Worm (Caenorhabditis elegans) whole organism, L2 larva: ENCODE data around the gene C04E6.7.

Experiments used
- C34F6.9 ChIP-seq: fragments of 150-350 bp; optimal IDR thresholded peaks from 2 replicates; lab custom pipeline; 2014; ENCODE audit warnings: missing biosample characterization, missing genetic modification characterization
- F13H6.1 ChIP-seq: sonication (generic microtip); optimal IDR thresholded peaks from 2 replicates; lab custom pipeline; 2016; ENCODE audit warnings: missing genetic modification characterization, missing compliant biosample characterization
- R02D3.7 ChIP-seq: fragments of 150-350 bp; optimal IDR thresholded peaks from 2 replicates; lab custom pipeline; 2014; ENCODE audit warnings: missing biosample characterization, missing genetic modification characterization
- Y55F3AM.14 ChIP-seq: fragments of 200-800 bp; sonication (Bioruptor generic); optimal IDR thresholded peaks from 2 replicates; lab custom pipeline; 2018; ENCODE audit warnings: mild to moderate bottlenecking, missing genetic modification characterization, missing compliant biosample characterization
- ZK546.5 ChIP-seq: sonication (generic microtip); optimal IDR thresholded peaks from 2 replicates; lab custom pipeline; 2017; ENCODE audit warnings: missing biosample characterization, missing genetic modification characterization
- aly-2 ChIP-seq: fragments of 150-350 bp; optimal IDR thresholded peaks from 2 replicates; lab custom pipeline; 2014; ENCODE audit warnings: missing biosample characterization, missing genetic modification characterization
- ama-1 ChIP-seq: fragments of 150-350 bp; optimal IDR thresholded peaks from 2 replicates; lab custom pipeline; 2018; ENCODE audit warnings: inconsistent platforms
- blmp-1 ChIP-seq: sonication (generic microtip); optimal IDR thresholded peaks from 2 replicates; lab custom pipeline; 2017; ENCODE audit warnings: missing genetic modification characterization, mild to moderate bottlenecking, missing compliant biosample characterization, antibody characterized with exemption, moderate library complexity; ENCODE audit not compliant: insufficient read depth
- ceh-16 ChIP-seq: fragments of 150-350 bp; optimal IDR thresholded peaks from 2 replicates; lab custom pipeline; 2014; ENCODE audit warnings: missing biosample characterization, missing genetic modification characterization
- ceh-82 ChIP-seq: fragments of 150-350 bp; optimal IDR thresholded peaks from 2 replicates; lab custom pipeline; 2014; ENCODE audit warnings: missing biosample characterization, missing genetic modification characterization
- crh-2 ChIP-seq: sonication (generic microtip); optimal IDR thresholded peaks from 2 replicates; lab custom pipeline; 2017; ENCODE audit warnings: missing biosample characterization, missing genetic modification characterization
- egl-27 ChIP-seq: sonication (generic microtip); optimal IDR thresholded peaks from 3 replicates; lab custom pipeline; 2017; ENCODE audit warnings: missing biosample characterization, missing genetic modification reagents, missing genetic modification characterization
- elt-3 ChIP-seq: sonication (generic microtip); optimal IDR thresholded peaks from 2 replicates; lab custom pipeline; 2017; ENCODE audit warnings: missing biosample characterization, missing genetic modification characterization
- fos-1 ChIP-seq: fragments of 150-350 bp; optimal IDR thresholded peaks from 2 replicates; lab custom pipeline; 2014; ENCODE audit warnings: missing biosample characterization, missing genetic modification characterization
- gmeb-1 ChIP-seq: fragments of 150-350 bp; optimal IDR thresholded peaks from 2 replicates; lab custom pipeline; 2014; ENCODE audit warnings: missing biosample characterization, missing genetic modification characterization
- lin-11 ChIP-seq: fragments of 150-350 bp; sonication (generic microtip); optimal IDR thresholded peaks from 2 replicates; lab custom pipeline; 2014; ENCODE audit warnings: missing biosample characterization, missing genetic modification characterization, inconsistent platforms, mixed read lengths
- lin-13 ChIP-seq: fragments of 150-350 bp; optimal IDR thresholded peaks from 2 replicates; lab custom pipeline; 2014; ENCODE audit warnings: missing biosample characterization, missing genetic modification reagents, missing genetic modification characterization
- lin-39 ChIP-seq: fragments of 150-350 bp; optimal IDR thresholded peaks from 2 replicates; lab custom pipeline; 2014; ENCODE audit warnings: missing biosample characterization, missing genetic modification reagents, missing genetic modification characterization
- lsy-2 ChIP-seq, 2 experiments: fragments of 150-350 bp in 1 of 2; sonication (generic microtip) in 1 of 2; optimal IDR thresholded peaks; 2 replicates each; lab custom pipeline; 2014 to 2017; ENCODE audit warnings: missing biosample characterization in 2 of 2, missing genetic modification characterization in 2 of 2
- mab-5 ChIP-seq: fragments of 150-350 bp; optimal IDR thresholded peaks from 2 replicates; lab custom pipeline; 2014; ENCODE audit warnings: missing biosample characterization, missing genetic modification characterization
- mbf-1 ChIP-seq: sonication (generic microtip); optimal IDR thresholded peaks from 2 replicates; lab custom pipeline; 2017; ENCODE audit warnings: missing biosample characterization, missing genetic modification characterization
- mdl-1 ChIP-seq, 2 experiments: fragments of 150-350 bp in 1 of 2; sonication (generic microtip) in 1 of 2; optimal IDR thresholded peaks; 2 replicates each; lab custom pipeline; 2017; ENCODE audit warnings: missing biosample characterization in 2 of 2, missing genetic modification characterization in 2 of 2
- nhr-10 ChIP-seq: sonication (generic microtip); optimal IDR thresholded peaks from 2 replicates; lab custom pipeline; 2017; ENCODE audit warnings: missing biosample characterization, missing genetic modification characterization
- nhr-11 ChIP-seq: fragments of 150-350 bp; optimal IDR thresholded peaks from 2 replicates; lab custom pipeline; 2014; ENCODE audit warnings: missing biosample characterization, missing genetic modification characterization
- nhr-12 ChIP-seq: fragments of 150-350 bp; optimal IDR thresholded peaks from 2 replicates; lab custom pipeline; 2014; ENCODE audit warnings: missing biosample characterization, missing genetic modification characterization
- nhr-129 ChIP-seq: fragments of 150-350 bp; optimal IDR thresholded peaks from 2 replicates; lab custom pipeline; 2014; ENCODE audit warnings: missing biosample characterization, missing genetic modification characterization
- nhr-21 ChIP-seq: fragments of 150-350 bp; optimal IDR thresholded peaks from 2 replicates; lab custom pipeline; 2014; ENCODE audit warnings: missing biosample characterization, missing genetic modification characterization
- nhr-23 ChIP-seq: fragments of 150-350 bp; optimal IDR thresholded peaks from 2 replicates; lab custom pipeline; 2014; ENCODE audit warnings: missing biosample characterization, missing genetic modification reagents, missing genetic modification characterization
- nhr-237 ChIP-seq: fragments of 150-350 bp; optimal IDR thresholded peaks from 2 replicates; lab custom pipeline; 2014; ENCODE audit warnings: missing biosample characterization, missing genetic modification characterization
- nhr-25 ChIP-seq: fragments of 150-350 bp; sonication (generic microtip); optimal IDR thresholded peaks from 3 replicates; lab custom pipeline; 2014; ENCODE audit warnings: missing biosample characterization, missing genetic modification characterization
- nhr-6 ChIP-seq: fragments of 150-350 bp; optimal IDR thresholded peaks from 2 replicates; lab custom pipeline; 2014; ENCODE audit warnings: missing biosample characterization, missing genetic modification characterization
- nhr-77 ChIP-seq: fragments of 150-350 bp; optimal IDR thresholded peaks from 2 replicates; lab custom pipeline; 2014; ENCODE audit warnings: missing biosample characterization, missing genetic modification characterization
- peb-1 ChIP-seq: fragments of 150-350 bp; optimal IDR thresholded peaks from 2 replicates; lab custom pipeline; 2014; ENCODE audit warnings: missing biosample characterization, missing genetic modification characterization
- sem-4 ChIP-seq: fragments of 150-350 bp; optimal IDR thresholded peaks from 2 replicates; lab custom pipeline; 2014; ENCODE audit warnings: missing biosample characterization, missing genetic modification reagents, missing genetic modification characterization
- skn-1 ChIP-seq: sonication (generic microtip); optimal IDR thresholded peaks from 2 replicates; lab custom pipeline; 2017; ENCODE audit warnings: missing biosample characterization, missing genetic modification characterization
- sma-3 ChIP-seq: sonication (generic microtip); optimal IDR thresholded peaks from 2 replicates; lab custom pipeline; 2016; ENCODE audit warnings: missing genetic modification reagents, missing genetic modification characterization, missing compliant biosample characterization
- sma-9 ChIP-seq, 2 experiments: fragments of 150-350 bp in 1 of 2; sonication (generic microtip) in 1 of 2; optimal IDR thresholded peaks; 2 replicates each; lab custom pipeline; 2014 to 2016; ENCODE audit warnings: missing genetic modification characterization in 2 of 2, mild to moderate bottlenecking in 1 of 2, missing biosample characterization in 1 of 2, missing compliant biosample characterization in 1 of 2, missing genetic modification reagents in 1 of 2, moderate library complexity in 1 of 2
- snpc-4 ChIP-seq: fragments of 150-350 bp; optimal IDR thresholded peaks from 2 replicates; lab custom pipeline; 2014; ENCODE audit warnings: missing biosample characterization, missing genetic modification characterization
- unc-39 ChIP-seq: fragments of 150-350 bp; optimal IDR thresholded peaks from 2 replicates; lab custom pipeline; 2014; ENCODE audit warnings: missing biosample characterization, missing genetic modification characterization
- unc-55 ChIP-seq: fragments of 150-350 bp; sonication (generic microtip); optimal IDR thresholded peaks from 3 replicates; lab custom pipeline; 2014; ENCODE audit warnings: missing biosample characterization, missing genetic modification reagents, missing genetic modification characterization
- unc-62 ChIP-seq: fragments of 150-350 bp; optimal IDR thresholded peaks from 2 replicates; lab custom pipeline; 2014; ENCODE audit warnings: missing biosample characterization, missing genetic modification reagents, missing genetic modification characterization
- zag-1 ChIP-seq: fragments of 150-350 bp; optimal IDR thresholded peaks from 2 replicates; lab custom pipeline; 2014; ENCODE audit warnings: missing biosample characterization, missing genetic modification characterization
- ztf-1 ChIP-seq: fragments of 200-800 bp; sonication (Bioruptor generic); conservative IDR thresholded peaks from 2 replicates; pipeline ENCODE4 v1.3.6; 2022; ENCODE audit warnings: missing genetic modification characterization, missing compliant biosample characterization
- ztf-11 ChIP-seq: sonication (generic microtip); optimal IDR thresholded peaks from 2 replicates; lab custom pipeline; 2017; ENCODE audit warnings: missing biosample characterization, missing genetic modification characterization
- ztf-4 ChIP-seq: fragments of 150-350 bp; optimal IDR thresholded peaks from 2 replicates; lab custom pipeline; 2014; ENCODE audit warnings: missing biosample characterization, missing genetic modification characterization

Gene C04E6.7

ce11 chrV:5907090-5907489, 14.0 kb downstream of the C04E6.7 start, which contains the start of gene C04E6.4:
Gene C04E6.4 (plus strand): TSS chrV:5907390.
- TF ChIP-seq fos-1 (tag; lab: Kevin White, UChicago), result no peak
- TF ChIP-seq sem-4 (tag; lab: Kevin White, UChicago), result no peak
- TF ChIP-seq lsy-2 (tag; optimal IDR thresholded peaks at IDR 0.05; lab: Kevin White, UChicago), result no peak
- no peak for TF ChIP-seq ZK546.5 (tag; lab: Kevin White, UChicago)
- TF ChIP-seq snpc-4, result no peak
- no peak for TF ChIP-seq lin-13 (GFP tag; lab: Kevin White, UChicago)
- TF ChIP-seq skn-1, result no peak
- no peak for TF ChIP-seq mbf-1 (tag; lab: Kevin White, UChicago)
- no peak for TF ChIP-seq aly-2 (tag; lab: Kevin White, UChicago)
- TF ChIP-seq ceh-82 (tag; lab: Kevin White, UChicago), result no peak
- no peak for TF ChIP-seq R02D3.7 (tag; lab: Kevin White, UChicago)
- no peak for TF ChIP-seq sma-3 (GFP tag; lab: Kevin White, UChicago)
- no peak for TF ChIP-seq ztf-1 (GFP tag; lab: Robert Waterston, UW)
- no peak for TF ChIP-seq ztf-4 (tag; lab: Kevin White, UChicago)
- no peak for TF ChIP-seq ceh-16
- TF ChIP-seq lin-39 (tag; lab: Kevin White, UChicago), result no peak
- TF ChIP-seq mdl-1 (tag; optimal IDR thresholded peaks at IDR 0.05; lab: Kevin White, UChicago), result no peak

DNA sequence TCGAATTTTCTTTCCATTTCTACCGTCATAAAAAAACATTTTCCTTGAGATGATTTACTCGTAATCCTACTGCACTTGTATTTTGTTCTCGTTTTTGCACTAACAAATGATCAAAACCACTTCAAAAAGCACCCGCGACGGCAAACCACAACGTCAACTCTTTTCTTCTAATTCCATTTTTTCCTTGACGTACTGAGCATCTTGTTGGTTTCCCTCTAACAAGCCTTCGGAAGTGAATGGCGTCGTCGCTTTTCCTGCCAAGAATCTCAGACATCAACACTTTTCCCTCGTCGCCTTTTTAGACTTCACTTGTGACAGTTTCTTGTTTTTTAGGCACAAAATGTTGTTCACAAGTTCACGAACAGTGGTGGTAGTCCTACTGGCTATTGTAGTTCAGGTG, 19.3 kb downstream of the C04E6.7 start, which contains the start of gene C04E6.13:
Gene C04E6.13, plus strand, starts transcription at position 301 of the 400 bp plus-strand sequence.
- no peak for TF ChIP-seq lsy-2 (tag; optimal IDR thresholded peaks at IDR 0.05; lab: Kevin White, UChicago)
- TF ChIP-seq crh-2, result no peak
- no peak for TF ChIP-seq egl-27 (tag; lab: Kevin White, UChicago)
- TF ChIP-seq F13H6.1, result no peak

ce11 chrV:5916862-5917261, 23.7 kb downstream of the C04E6.7 start:
- TF ChIP-seq zag-1 (tag; lab: Kevin White, UChicago), result no peak
- TF ChIP-seq lin-39 (tag; lab: Kevin White, UChicago), result no peak

DNA sequence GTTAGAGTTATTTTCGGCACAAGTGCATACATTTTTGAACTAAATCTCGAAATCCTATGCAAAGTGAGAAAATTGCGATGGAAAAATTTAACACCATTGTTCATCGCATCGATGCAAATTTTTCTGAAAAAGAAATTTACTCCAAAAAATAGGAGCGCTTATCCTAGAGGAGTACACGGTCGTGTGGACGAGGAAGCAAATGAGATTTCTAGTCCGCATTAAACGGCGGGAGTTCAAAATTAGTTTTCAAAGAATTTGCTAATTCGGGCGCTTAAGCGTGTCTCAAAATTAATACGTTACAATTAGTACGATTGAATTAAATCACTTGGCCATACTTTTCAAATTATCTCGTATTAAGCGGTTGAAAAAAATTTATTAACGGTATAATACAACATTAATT, 24.6 kb downstream of the C04E6.7 start, which contains the start of gene lrpr-1:
Gene lrpr-1, minus strand, starts transcription at position 185 of the 400 bp plus-strand sequence.
- TF ChIP-seq sem-4 (tag; lab: Kevin White, UChicago) (peak; percentile 36), lsy-2 (tag; optimal IDR thresholded peaks at IDR 0.05; lab: Kevin White, UChicago) (peak; percentile 75 to 91), R02D3.7 (tag; lab: Kevin White, UChicago) (peak; percentile 50), nhr-23 (tag; lab: Kevin White, UChicago) (no peak), unc-39 (tag; lab: Kevin White, UChicago) (no peak), Y55F3AM.14 (GFP tag; lab: Kevin White, UChicago) (peak; percentile 14), nhr-6 (tag; lab: Kevin White, UChicago) (peak; percentile 69), aly-2 (tag; lab: Kevin White, UChicago) (no peak), nhr-77 (tag; lab: Kevin White, UChicago) (no peak), F13H6.1 (no peak), snpc-4 (peak; percentile 41), ceh-82 (tag; lab: Kevin White, UChicago) (peak; percentile 11), nhr-11 (no peak), unc-62 (GFP tag; lab: Kevin White, UChicago) (no peak), egl-27 (tag; lab: Kevin White, UChicago) (peak; percentile 53), mab-5 (tag; lab: Kevin White, UChicago) (peak; percentile 60), mbf-1 (tag; lab: Kevin White, UChicago) (no peak), lin-11 (tag; lab: Kevin White, UChicago) (peak; percentile 14), sma-3 (GFP tag; lab: Kevin White, UChicago) (peak; percentile 88), skn-1 (no peak), blmp-1 (tag; lab: Kevin White, UChicago) (peak; percentile 14), nhr-237 (no peak), nhr-25 (tag; lab: Kevin White, UChicago) (no peak), peb-1 (no peak), ztf-1 (GFP tag; lab: Robert Waterston, UW) (peak; percentile 94; the same call in 1 of the 2 replicates), C34F6.9 (tag; lab: Kevin White, UChicago) (peak; percentile 82), crh-2 (peak; percentile 74), gmeb-1 (peak; percentile 99), unc-55 (peak; percentile 86), nhr-10 (no peak), lin-13 (GFP tag; lab: Kevin White, UChicago) (peak; percentile 75), ztf-11 (no peak), nhr-129 (tag; lab: Kevin White, UChicago) (no peak), fos-1 (tag; lab: Kevin White, UChicago) (no peak), ama-1 (no peak), sma-9 (GFP tag; optimal IDR thresholded peaks at IDR 0.05; lab: Kevin White, UChicago) (peak; percentile 93), sma-9 (tag; optimal IDR thresholded peaks at IDR 0.05; lab: Kevin White, UChicago) (no peak), nhr-12 (tag; lab: Kevin White, UChicago) (no peak), ztf-4 (tag; lab: Kevin White, UChicago) (no peak), nhr-21 (tag; lab: Kevin White, UChicago) (peak; percentile 62), lin-39 (tag; lab: Kevin White, UChicago) (no peak), elt-3 (tag; lab: Kevin White, UChicago) (no peak), ZK546.5 (tag; lab: Kevin White, UChicago) (no peak)
